Worm (Caenorhabditis elegans): ENCODE measurements around the gene nlp-60.

nlp-60 gene

DNA sequence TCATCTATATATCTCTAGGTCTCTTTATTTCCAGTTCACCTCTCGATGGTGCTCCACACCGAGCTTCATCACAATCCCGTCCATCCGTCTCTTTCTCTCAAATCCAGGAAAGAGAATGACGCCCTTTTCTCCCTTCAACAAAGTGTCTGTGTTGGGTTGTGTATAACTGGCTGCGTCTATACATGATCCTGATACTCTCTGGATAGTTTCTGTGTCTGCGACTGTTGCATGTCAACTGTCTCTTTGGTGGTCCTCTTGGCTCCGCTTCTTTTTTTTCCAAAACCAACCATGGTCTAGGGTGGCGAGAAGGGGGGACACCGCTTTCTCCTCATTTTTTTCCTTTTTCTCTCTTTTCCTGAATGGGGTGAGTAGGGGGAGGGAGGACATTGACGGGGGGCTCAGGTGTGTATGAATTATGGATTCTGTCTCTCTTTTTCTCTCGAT is 49.5 kb downstream of the nlp-60 start (continued):
- no peak for TF ChIP-seq dve-1 (tag; optimal IDR thresholded peaks at IDR 0.05; ENCODE audit: insufficient read depth)
- TF ChIP-seq duxl-1 (tag; optimal IDR thresholded peaks at IDR 0.05; ENCODE audit: poor library complexity), result no peak
- no peak for TF ChIP-seq unc-39 (tag; optimal IDR thresholded peaks at IDR 0.05)
- no peak for TF ChIP-seq zip-11 (GFP tag; IDR thresholded peaks at IDR 0.05)
- peak; percentile 57 for TF ChIP-seq mep-1 (tag; optimal IDR thresholded peaks at IDR 0.05)
- no peak for TF ChIP-seq lim-7 (GFP tag; IDR thresholded peaks at IDR 0.05)
- peak; percentile 68 for TF ChIP-seq hmg-1.1 (GFP tag; IDR thresholded peaks at IDR 0.05)
- TF ChIP-seq nhr-111 (GFP tag; optimal IDR thresholded peaks at IDR 0.05), result no peak
- no peak for TF ChIP-seq nhr-42 (GFP tag; IDR thresholded peaks at IDR 0.05)
- no peak for TF ChIP-seq lir-3 (tag; optimal IDR thresholded peaks at IDR 0.05)
- no peak for TF ChIP-seq skn-1 (tag; optimal IDR thresholded peaks at IDR 0.05)
- TF ChIP-seq dmd-8 (GFP tag; IDR thresholded peaks at IDR 0.05), result no peak
- no peak for TF ChIP-seq lin-15B (tag; optimal IDR thresholded peaks at IDR 0.05)
- no peak for TF ChIP-seq ceh-32 (tag; optimal IDR thresholded peaks at IDR 0.05; ENCODE audit: poor library complexity)
- TF ChIP-seq aha-1 (tag), result peak; percentile 95
- TF ChIP-seq zfp-2 (tag; optimal IDR thresholded peaks at IDR 0.05), result no peak
- no peak for TF ChIP-seq lin-29 (GFP tag; IDR thresholded peaks at IDR 0.05)
- TF ChIP-seq hlh-30 (tag; optimal IDR thresholded peaks at IDR 0.05; ENCODE audit: insufficient read depth), result peak; percentile 33
- no peak for TF ChIP-seq dmd-6 (GFP tag; IDR thresholded peaks at IDR 0.05)
- TF ChIP-seq madf-9 (GFP tag; conservative IDR thresholded peaks at IDR 0.05), result no peak
- no peak for TF ChIP-seq nhr-41 (GFP tag; IDR thresholded peaks at IDR 0.05)
- peak; percentile 7 for TF ChIP-seq fkh-10 (GFP tag; optimal IDR thresholded peaks at IDR 0.05)
- TF ChIP-seq Y5F2A.4 (GFP tag; optimal IDR thresholded peaks at IDR 0.05), result no peak
- no peak for TF ChIP-seq snpc-1.2 (GFP tag; IDR thresholded peaks at IDR 0.05)
- TF ChIP-seq lin-1 (GFP tag; IDR thresholded peaks at IDR 0.05), result no peak
- no peak for TF ChIP-seq saeg-2 (GFP tag; IDR thresholded peaks at IDR 0.05)
- no peak for TF ChIP-seq spr-1 (tag; optimal IDR thresholded peaks at IDR 0.05)
- peak in 1 of 2 experiments; percentile 96 for TF ChIP-seq unc-62 (GFP tag; optimal IDR thresholded peaks at IDR 0.05 in 1 of 2)
- no peak for TF ChIP-seq unc-62 (tag; optimal IDR thresholded peaks at IDR 0.05)
- no peak for TF ChIP-seq lin-39 (tag; optimal IDR thresholded peaks at IDR 0.05)
- TF ChIP-seq tag-97 (GFP tag; IDR thresholded peaks at IDR 0.05), result no peak
- no peak for TF ChIP-seq nhr-237 (tag; optimal IDR thresholded peaks at IDR 0.05)
- TF ChIP-seq ceh-28 (tag; optimal IDR thresholded peaks at IDR 0.05), result no peak
- no peak for TF ChIP-seq F10B5.3 (tag; optimal IDR thresholded peaks at IDR 0.05)
- no peak for TF ChIP-seq pha-4 (GFP tag; IDR thresholded peaks at IDR 0.05)
- no peak for TF ChIP-seq pha-4 (tag; optimal IDR thresholded peaks at IDR 0.05)
- TF ChIP-seq hlh-11 (tag; optimal IDR thresholded peaks at IDR 0.05), result peak; percentile 51
- no peak for TF ChIP-seq ceh-82 (tag; optimal IDR thresholded peaks at IDR 0.05)
- no peak for TF ChIP-seq dpl-1 (GFP tag; optimal IDR thresholded peaks at IDR 0.05)
- TF ChIP-seq nhr-48 (tag; optimal IDR thresholded peaks at IDR 0.05), result no peak
- TF ChIP-seq aly-2 (tag; optimal IDR thresholded peaks at IDR 0.05), result no peak
